Worm (Caenorhabditis elegans): ENCODE results near the gene F23H12.3.

Gene F23H12.3

ce11 chrV:12305677-12306076, 39.3 kb upstream of the F23H12.3 start:
- TF ChIP-seq madf-6 (GFP tag; IDR thresholded peaks at IDR 0.05) (no peak), ceh-40 (GFP tag; IDR thresholded peaks at IDR 0.05) (no peak), lir-1 (GFP tag; conservative IDR thresholded peaks at IDR 0.05) (no peak), Y53F4B.3 (GFP tag; IDR thresholded peaks at IDR 0.05) (no peak), ztf-3 (GFP tag; optimal IDR thresholded peaks at IDR 0.05) (no peak), lin-35 (GFP tag; optimal IDR thresholded peaks at IDR 0.05) (no peak)

- TF ChIP-seq cebp-1 (GFP tag; IDR thresholded peaks at IDR 0.05) (no peak), cebp-1 (tag; optimal IDR thresholded peaks at IDR 0.05) (peak; percentile 9), nfya-2 (GFP tag; IDR thresholded peaks at IDR 0.05) (no peak), lin-40 (tag; optimal IDR thresholded peaks at IDR 0.05) (peak; percentile 2), repo-1 (tag; optimal IDR thresholded peaks at IDR 0.05) (peak; percentile 51)
These were observed 37.9 kb upstream of the F23H12.3 start, which contains the start of gene srg-45 for ce11 chrV:12307011-12307540. TSS of gene srg-45 (plus strand) at chrV:12307490.

- no peak for TF ChIP-seq dpl-1 (GFP tag; optimal IDR thresholded peaks at IDR 0.05)
- no peak for TF ChIP-seq athp-1 (tag; optimal IDR thresholded peaks at IDR 0.05)
- no peak for TF ChIP-seq B0336.3 (GFP tag; IDR thresholded peaks at IDR 0.05)
- TF ChIP-seq snpc-3.4 (tag; optimal IDR thresholded peaks at IDR 0.05), result no peak
- TF ChIP-seq rec-8 (tag; optimal IDR thresholded peaks at IDR 0.05), result no peak
- TF ChIP-seq D2030.7 (GFP tag; IDR thresholded peaks at IDR 0.05), result no peak
- no peak for TF ChIP-seq hmg-1.2 (GFP tag; IDR thresholded peaks at IDR 0.05)
- TF ChIP-seq F57A8.1 (GFP tag; optimal IDR thresholded peaks at IDR 0.05), result no peak
- TF ChIP-seq hmg-20 (GFP tag; IDR thresholded peaks at IDR 0.05), result no peak
These were observed 34.7 kb upstream of the F23H12.3 start, which contains the start of gene hpo-30 for ce11 chrV:12310256-12310655. TSS of gene hpo-30 (minus strand) at chrV:12310356.

- TF ChIP-seq ceh-100 (GFP tag; IDR thresholded peaks at IDR 0.05) (no peak), attf-3 (GFP tag; conservative IDR thresholded peaks at IDR 0.05) (peak; percentile 43; the same call in 1 of the 2 replicates), nfyb-1 (GFP tag; IDR thresholded peaks at IDR 0.05) (0 out of 2 replicates have a peak, but pooled peaks have one; percentile 44), hsf-1 (GFP tag; IDR thresholded peaks at IDR 0.05) (peak; percentile 67), K11D2.4 (GFP tag; IDR thresholded peaks at IDR 0.05) (no peak), ekl-4 (GFP tag; IDR thresholded peaks at IDR 0.05) (peak; percentile 62; the same call in 1 of the 2 replicates), die-1 (tag; optimal IDR thresholded peaks at IDR 0.05) (no peak), madf-6 (GFP tag; IDR thresholded peaks at IDR 0.05) (0 out of 2 replicates have a peak, but pooled peaks have one; percentile 7), ceh-27 (GFP tag; optimal IDR thresholded peaks at IDR 0.05) (peak; percentile 48), B0336.3 (GFP tag; IDR thresholded peaks at IDR 0.05) (0 out of 2 replicates have a peak, but pooled peaks have one; percentile 10), snpc-1.3 (tag; optimal IDR thresholded peaks at IDR 0.05; ENCODE audit: insufficient read depth) (peak; percentile 32), dpl-1 (GFP tag; optimal IDR thresholded peaks at IDR 0.05) (no peak)
These were observed 30.5 kb upstream of the F23H12.3 start for ce11 chrV:12314413-12314812.

- no peak for TF ChIP-seq mes-4 (tag; optimal IDR thresholded peaks at IDR 0.05)
- no peak for TF ChIP-seq atf-7 (tag; optimal IDR thresholded peaks at IDR 0.05)
- no peak for TF ChIP-seq F37B4.10 (GFP tag; IDR thresholded peaks at IDR 0.05)
- TF ChIP-seq snpc-4 (GFP tag; optimal IDR thresholded peaks at IDR 0.05), result no peak
- TF ChIP-seq snpc-4 (tag; optimal IDR thresholded peaks at IDR 0.05), result no peak
- no peak for TF ChIP-seq ztf-22 (GFP tag; optimal IDR thresholded peaks at IDR 0.05)
- TF ChIP-seq hrde-1 (tag; optimal IDR thresholded peaks at IDR 0.05; ENCODE audit: borderline replicate concordance), result no peak
- no peak for TF ChIP-seq pbrm-1 (GFP tag; IDR thresholded peaks at IDR 0.05)
- TF ChIP-seq aptf-2 (GFP tag; conservative IDR thresholded peaks at IDR 0.05), result no peak
- no peak for TF ChIP-seq nhr-80 (tag; optimal IDR thresholded peaks at IDR 0.05)
- no peak for TF ChIP-seq rcor-1 (GFP tag; IDR thresholded peaks at IDR 0.05)
- TF ChIP-seq lsy-27 (tag; optimal IDR thresholded peaks at IDR 0.05; ENCODE audit: borderline replicate concordance, insufficient read depth), result no peak
- no peak for TF ChIP-seq Y67H2A.10 (GFP tag; conservative IDR thresholded peaks at IDR 0.05)
- TF ChIP-seq madf-3 (GFP tag; IDR thresholded peaks at IDR 0.05), result no peak
These were observed 28.9 kb upstream of the F23H12.3 start for ce11 chrV:12316076-12316475.
